Fruit fly (Drosophila melanogaster): ENCODE results near the gene CG9626.

- TF ChIP-seq kay (GFP tag; ENCODE audit: borderline replicate concordance) (no peak), toe (GFP tag; optimal IDR thresholded peaks at IDR 0.05) (peak; percentile 63), CG7101 (tag; optimal IDR thresholded peaks at IDR 0.05) (peak; percentile 7), CG12768 (GFP tag; optimal IDR thresholded peaks at IDR 0.05) (peak; percentile 69)
These were observed 48.8 kb upstream of the CG9626 start, which contains the start of gene Atg13 for dm6 chr3R:8349449-8350115.

Measured in whole organism, adult.